Fruit fly (Drosophila melanogaster) whole organism, wandering third instar larva: ENCODE results near the gene CG5162.

ENCODE experiments used
- Myc ChIP-seq: fragments of >200 bp; optimal IDR thresholded peaks from 2 replicates; lab custom pipeline; 2017
- OdsH ChIP-seq: fragments of 200-800 bp; sonication (Bioruptor generic); optimal IDR thresholded peaks from 2 replicates; lab custom pipeline; 2016; ENCODE audit warnings: missing biosample characterization, mild to moderate bottlenecking, missing genetic modification characterization
- Rel ChIP-seq, 2 experiments: fragments of 200-800 bp; sonication (Bioruptor generic) in 1 of 2; optimal IDR thresholded peaks; 2 replicates in 1 of 2; 3 replicates in 1 of 2; lab custom pipeline; 2016 to 2019; ENCODE audit warnings: mild to moderate bottlenecking in 2 of 2, missing biosample characterization in 2 of 2, missing genetic modification characterization in 2 of 2, moderate library complexity in 1 of 2
- h ChIP-seq: fragments of 200-800 bp; sonication (Bioruptor generic); optimal IDR thresholded peaks from 3 replicates; lab custom pipeline; 2016; ENCODE audit warnings: missing biosample characterization, mild to moderate bottlenecking, missing genetic modification characterization
- tai ChIP-seq: sonication (Bioruptor generic); optimal IDR thresholded peaks from 2 replicates; lab custom pipeline; 2016; ENCODE audit warnings: missing biosample characterization, missing genetic modification characterization

- TF ChIP-seq OdsH (GFP tag; lab: Kevin White, UChicago) (no peak), Myc (no peak), tai (no peak), Rel (GFP tag; optimal IDR thresholded peaks at IDR 0.05; lab: Kevin White, UChicago) (no peak), Rel (tag; optimal IDR thresholded peaks at IDR 0.05; lab: Kevin White, UChicago) (no peak), h (GFP tag; lab: Kevin White, UChicago) (no peak)
Observed at dm6 chrX:17205028-17205427, 10.1 kb upstream of the CG5162 start.
